Worm (Caenorhabditis elegans) whole organism, L3 larva: Measurements from ENCODE around the gene clec-182.

ENCODE experiments used
- R02D3.7 ChIP-seq: fragments of 150-350 bp; optimal IDR thresholded peaks from 2 replicates; lab custom pipeline; 2014; ENCODE audit warnings: missing biosample characterization, missing genetic modification characterization
- ZK546.5 ChIP-seq: sonication (generic microtip); optimal IDR thresholded peaks from 2 replicates; lab custom pipeline; 2017; ENCODE audit warnings: missing biosample characterization, missing genetic modification characterization
- aly-2 ChIP-seq: fragments of 150-350 bp; optimal IDR thresholded peaks from 2 replicates; lab custom pipeline; 2014; ENCODE audit warnings: missing biosample characterization, missing genetic modification characterization
- ceh-16 ChIP-seq: sonication (generic microtip); optimal IDR thresholded peaks from 2 replicates; lab custom pipeline; 2017; ENCODE audit warnings: missing biosample characterization, missing genetic modification characterization
- ceh-28 ChIP-seq: fragments of 150-350 bp; optimal IDR thresholded peaks from 2 replicates; lab custom pipeline; 2014; ENCODE audit warnings: missing biosample characterization, missing genetic modification reagents, missing genetic modification characterization
- ceh-82 ChIP-seq: fragments of 150-350 bp; optimal IDR thresholded peaks from 2 replicates; lab custom pipeline; 2014; ENCODE audit warnings: missing biosample characterization, missing genetic modification characterization
- ceh-9 ChIP-seq: sonication (generic microtip); optimal IDR thresholded peaks from 2 replicates; lab custom pipeline; 2018; ENCODE audit warnings: missing biosample characterization, missing genetic modification characterization
- elt-1 ChIP-seq: fragments of 150-350 bp; optimal IDR thresholded peaks from 2 replicates; lab custom pipeline; 2014; ENCODE audit warnings: missing biosample characterization, missing genetic modification characterization
- elt-2 ChIP-seq: sonication (generic microtip); optimal IDR thresholded peaks from 2 replicates; lab custom pipeline; 2016; ENCODE audit warnings: missing genetic modification reagents, mild to moderate bottlenecking, missing genetic modification characterization, missing compliant biosample characterization
- eor-1 ChIP-seq, 2 experiments: fragments of 150-350 bp; optimal IDR thresholded peaks; 2 replicates each; lab custom pipeline; 2014 to 2018; ENCODE audit warnings: missing biosample characterization in 2 of 2, missing genetic modification characterization in 2 of 2
- fos-1 ChIP-seq: fragments of 150-350 bp; optimal IDR thresholded peaks from 2 replicates; lab custom pipeline; 2014; ENCODE audit warnings: missing biosample characterization, missing genetic modification characterization
- hmg-11 ChIP-seq: sonication (generic microtip); optimal IDR thresholded peaks from 2 replicates; lab custom pipeline; 2016; ENCODE audit warnings: missing genetic modification characterization, missing compliant biosample characterization
- jun-1 ChIP-seq: fragments of 150-350 bp; optimal IDR thresholded peaks from 2 replicates; lab custom pipeline; 2014; ENCODE audit warnings: missing biosample characterization, missing genetic modification reagents, missing genetic modification characterization
- lin-15B ChIP-seq: fragments of 150-350 bp; optimal IDR thresholded peaks from 2 replicates; lab custom pipeline; 2014; ENCODE audit warnings: missing biosample characterization, missing genetic modification characterization
- lsy-12 ChIP-seq: sonication (generic microtip); optimal IDR thresholded peaks from 2 replicates; lab custom pipeline; 2016; ENCODE audit warnings: mild to moderate bottlenecking, missing genetic modification characterization, missing compliant biosample characterization
- mdl-1 ChIP-seq: fragments of 150-350 bp; optimal IDR thresholded peaks from 2 replicates; lab custom pipeline; 2014; ENCODE audit warnings: missing biosample characterization, missing genetic modification characterization
- nfya-1 ChIP-seq: sonication (generic microtip); optimal IDR thresholded peaks from 2 replicates; lab custom pipeline; 2017; ENCODE audit warnings: missing genetic modification characterization, mild to moderate bottlenecking, missing compliant biosample characterization, antibody characterized with exemption, moderate library complexity; ENCODE audit not compliant: insufficient read depth
- nhr-11 ChIP-seq: fragments of 150-350 bp; optimal IDR thresholded peaks from 2 replicates; lab custom pipeline; 2014; ENCODE audit warnings: missing biosample characterization, missing genetic modification characterization
- nhr-12 ChIP-seq: fragments of 150-350 bp; optimal IDR thresholded peaks from 2 replicates; lab custom pipeline; 2014; ENCODE audit warnings: missing biosample characterization, missing genetic modification characterization
- nhr-23 ChIP-seq: fragments of 150-350 bp; optimal IDR thresholded peaks from 2 replicates; lab custom pipeline; 2014; ENCODE audit warnings: missing biosample characterization, missing genetic modification reagents, missing genetic modification characterization
- nhr-237 ChIP-seq: fragments of 150-350 bp; optimal IDR thresholded peaks from 2 replicates; lab custom pipeline; 2014; ENCODE audit warnings: missing biosample characterization, missing genetic modification characterization
- nhr-25 ChIP-seq: sonication (generic microtip); optimal IDR thresholded peaks from 2 replicates; lab custom pipeline; 2017; ENCODE audit warnings: missing biosample characterization, missing genetic modification characterization
- nhr-43 ChIP-seq: sonication (generic microtip); optimal IDR thresholded peaks from 2 replicates; lab custom pipeline; 2016; ENCODE audit warnings: mild to moderate bottlenecking, missing genetic modification characterization, missing compliant biosample characterization; ENCODE audit not compliant: poor library complexity, severe bottlenecking
- nhr-67 ChIP-seq: fragments of 150-350 bp; optimal IDR thresholded peaks from 2 replicates; lab custom pipeline; 2014; ENCODE audit warnings: missing biosample characterization, missing genetic modification characterization
- nhr-76 ChIP-seq: fragments of 150-350 bp; sonication (generic microtip); optimal IDR thresholded peaks from 5 replicates; lab custom pipeline; 2014; ENCODE audit warnings: missing biosample characterization, missing genetic modification characterization
- nhr-77 ChIP-seq: fragments of 150-350 bp; optimal IDR thresholded peaks from 2 replicates; lab custom pipeline; 2014; ENCODE audit warnings: missing biosample characterization, missing genetic modification characterization
- pha-4 ChIP-seq: fragments of 150-350 bp; optimal IDR thresholded peaks from 2 replicates; lab custom pipeline; 2014; ENCODE audit warnings: missing biosample characterization, missing genetic modification reagents, missing genetic modification characterization
- pqm-1 ChIP-seq: fragments of 150-350 bp; optimal IDR thresholded peaks from 2 replicates; lab custom pipeline; 2017; ENCODE audit warnings: missing biosample characterization, missing genetic modification characterization, inconsistent platforms
- sea-2 ChIP-seq: fragments of 150-350 bp; sonication (generic microtip); optimal IDR thresholded peaks from 4 replicates; lab custom pipeline; 2014; ENCODE audit warnings: missing biosample characterization, missing genetic modification reagents, missing genetic modification characterization
- skn-1 ChIP-seq: fragments of 150-350 bp; optimal IDR thresholded peaks from 2 replicates; lab custom pipeline; 2014; ENCODE audit warnings: missing biosample characterization, missing genetic modification characterization
- snpc-4 ChIP-seq: fragments of 150-350 bp; optimal IDR thresholded peaks from 2 replicates; lab custom pipeline; 2014; ENCODE audit warnings: missing biosample characterization, missing genetic modification characterization
- tbx-2 ChIP-seq: sonication (generic microtip); optimal IDR thresholded peaks from 2 replicates; lab custom pipeline; 2016; ENCODE audit warnings: mild to moderate bottlenecking, missing genetic modification characterization, missing compliant biosample characterization
- unc-39 ChIP-seq: sonication (generic microtip); optimal IDR thresholded peaks from 4 replicates; lab custom pipeline; 2017; ENCODE audit warnings: missing biosample characterization, missing genetic modification characterization
- ztf-11 ChIP-seq: fragments of 150-350 bp; optimal IDR thresholded peaks from 2 replicates; lab custom pipeline; 2014; ENCODE audit warnings: missing biosample characterization, missing genetic modification characterization
- ztf-4 ChIP-seq: fragments of 150-350 bp; optimal IDR thresholded peaks from 2 replicates; lab custom pipeline; 2014; ENCODE audit warnings: missing biosample characterization, missing genetic modification characterization

clec-182 gene

ce11 chrIV:8830591-8830990 is 32.4 kb upstream of the clec-182 start, which contains the start of gene T28C6.8:
T28C6.8 (minus strand) TSS chrIV:8830727.
- TF ChIP-seq snpc-4 (tag; lab: Kevin White, UChicago) = no peak
- peak; percentile 38 for TF ChIP-seq ceh-28 (tag; lab: Kevin White, UChicago)
- TF ChIP-seq nhr-25 (tag; lab: Kevin White, UChicago) = peak; percentile 66
- TF ChIP-seq nhr-76 (tag; lab: Kevin White, UChicago) = no peak
- TF ChIP-seq nhr-11 (tag; lab: Kevin White, UChicago) = no peak
- TF ChIP-seq sea-2 (GFP tag; lab: Kevin White, UChicago) = no peak
- TF ChIP-seq pha-4 (tag; lab: Kevin White, UChicago) = peak; percentile 89
- TF ChIP-seq R02D3.7 (tag; lab: Kevin White, UChicago) = peak; percentile 7
- TF ChIP-seq pqm-1 (tag; lab: Kevin White, UChicago) = peak; percentile 88
- TF ChIP-seq lin-15B (tag; lab: Kevin White, UChicago) = peak; percentile 1
- peak; percentile 45 for TF ChIP-seq elt-2 (tag; lab: Kevin White, UChicago)
- TF ChIP-seq nhr-23 (tag; lab: Kevin White, UChicago) = peak; percentile 21
- TF ChIP-seq, all 47 proteins: peak for 8

ce11 chrIV:8827500-8827899 is 29.3 kb upstream of the clec-182 start, which contains the start of gene T28C6.7:
T28C6.7 (plus strand) TSS chrIV:8827800.
- TF ChIP-seq R02D3.7 (tag; lab: Kevin White, UChicago) (no peak), aly-2 (tag; lab: Kevin White, UChicago) (no peak), ceh-16 (tag; lab: Kevin White, UChicago) (no peak), tbx-2 (tag; lab: Kevin White, UChicago) (no peak), ztf-4 (tag; lab: Kevin White, UChicago) (no peak), eor-1 (tag; optimal IDR thresholded peaks at IDR 0.05; lab: Kevin White, UChicago) (no peak), nhr-12 (no peak), mdl-1 (tag; lab: Kevin White, UChicago) (no peak), nhr-237 (tag; lab: Kevin White, UChicago) (no peak), jun-1 (tag; lab: Kevin White, UChicago) (no peak), ztf-11 (tag; lab: Kevin White, UChicago) (no peak), elt-1 (tag; lab: Kevin White, UChicago) (no peak), fos-1 (tag; lab: Kevin White, UChicago) (no peak), nhr-77 (tag; lab: Kevin White, UChicago) (no peak), ZK546.5 (tag; lab: Kevin White, UChicago) (no peak), unc-39 (tag; lab: Kevin White, UChicago) (no peak), nfya-1 (no peak), sea-2 (GFP tag; lab: Kevin White, UChicago) (no peak)

- TF ChIP-seq lsy-12 (tag; lab: Kevin White, UChicago) = no peak
- peak; percentile 22 for TF ChIP-seq ceh-28 (tag; lab: Kevin White, UChicago)
- TF ChIP-seq jun-1 (tag; lab: Kevin White, UChicago) = peak; percentile 7
- no peak for TF ChIP-seq nhr-67 (tag; lab: Kevin White, UChicago)
- TF ChIP-seq hmg-11 = peak; percentile 65
- no peak for TF ChIP-seq skn-1 (tag; lab: Kevin White, UChicago)
- peak; percentile 9 for TF ChIP-seq pha-4 (tag; lab: Kevin White, UChicago)
- peak; percentile 3 for TF ChIP-seq nhr-25 (tag; lab: Kevin White, UChicago)
- TF ChIP-seq ztf-4 (tag; lab: Kevin White, UChicago) = no peak
- no peak for TF ChIP-seq ceh-9
- TF ChIP-seq nfya-1 = peak; percentile 37
- TF ChIP-seq lin-15B (tag; lab: Kevin White, UChicago) = peak; percentile 19
Measured at ce11 chrIV:8826606-8827000, 28.4 kb upstream of the clec-182 start.

- TF ChIP-seq ceh-82 (tag; lab: Kevin White, UChicago) = peak; percentile 70
- peak; percentile 73 for TF ChIP-seq nhr-43 (tag; lab: Kevin White, UChicago)
- peak; percentile 11 for TF ChIP-seq aly-2 (tag; lab: Kevin White, UChicago)
- TF ChIP-seq skn-1 (tag; lab: Kevin White, UChicago) = no peak
- peak; percentile 9 for TF ChIP-seq elt-1 (tag; lab: Kevin White, UChicago)
- TF ChIP-seq nhr-77 (tag; lab: Kevin White, UChicago) = peak; percentile 56
- peak; percentile 6 for TF ChIP-seq lsy-12 (tag; lab: Kevin White, UChicago)
- peak; percentile 49 for TF ChIP-seq R02D3.7 (tag; lab: Kevin White, UChicago)
- no peak for TF ChIP-seq ztf-4 (tag; lab: Kevin White, UChicago)
- TF ChIP-seq nhr-76 (tag; lab: Kevin White, UChicago) = no peak
- TF ChIP-seq ceh-28 (tag; lab: Kevin White, UChicago) = peak; percentile 37
- TF ChIP-seq nhr-23 (tag; lab: Kevin White, UChicago) = peak; percentile 31
- TF ChIP-seq nhr-25 (tag; lab: Kevin White, UChicago) = peak; percentile 58
Measured at ce11 chrIV:8825997-8826605, 27.9 kb upstream of the clec-182 start.
